Fruit fly (Drosophila melanogaster): ENCODE measurements around the gene GABPI.

DNA sequence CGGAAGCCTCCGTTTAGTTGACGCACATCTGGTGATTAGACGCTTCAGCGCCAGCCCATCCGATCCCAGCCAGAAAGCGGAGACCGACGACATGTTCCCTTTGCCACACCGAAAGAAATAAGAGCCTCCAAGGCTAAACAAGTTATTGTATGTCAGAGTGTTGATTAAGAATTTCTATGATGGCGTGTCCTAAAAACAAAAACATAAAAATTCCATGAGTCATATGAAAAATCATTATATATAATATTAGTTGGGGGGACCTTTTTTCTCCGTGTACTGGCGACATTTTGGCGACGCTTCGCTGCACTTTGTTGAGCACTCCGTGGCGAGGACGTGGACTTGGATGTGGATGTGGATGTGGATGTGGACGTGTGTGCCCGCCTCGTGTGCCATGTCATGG is 17.6 kb upstream of the GABPI start:
- TF ChIP-seq usp (GFP tag; optimal IDR thresholded peaks at IDR 0.05) = no peak
- TF ChIP-seq psq (optimal IDR thresholded peaks at IDR 0.05) = no peak
- no peak for TF ChIP-seq pan (optimal IDR thresholded peaks at IDR 0.05)
- no peak for TF ChIP-seq CG8478 (optimal IDR thresholded peaks at IDR 0.05)
- no peak for TF ChIP-seq Dll (optimal IDR thresholded peaks at IDR 0.05)
- no peak for TF ChIP-seq EcR (GFP tag; optimal IDR thresholded peaks at IDR 0.05)
